Fruit fly (Drosophila melanogaster) whole organism, wandering third instar larva: ENCODE measurements around the gene IP3K2.

Experiments
- Abd-B ChIP-seq: fragments of >200 bp; optimal IDR thresholded peaks from 2 replicates; lab custom pipeline; 2017; ENCODE audit warnings: missing biosample characterization, missing genetic modification characterization
- CG32264 ChIP-seq: fragments of 200-800 bp; sonication (Bioruptor generic); optimal IDR thresholded peaks from 2 replicates; lab custom pipeline; 2016; ENCODE audit warnings: missing biosample characterization, missing genetic modification characterization
- CG9705 ChIP-seq: fragments of 200-800 bp; sonication (Bioruptor generic); optimal IDR thresholded peaks from 2 replicates; lab custom pipeline; 2018; ENCODE audit warnings: missing biosample characterization, mild to moderate bottlenecking, missing genetic modification characterization
- CrebA ChIP-seq: fragments of 200-800 bp; sonication (Bioruptor generic); optimal IDR thresholded peaks from 2 replicates; lab custom pipeline; 2016; ENCODE audit warnings: missing biosample characterization, mild to moderate bottlenecking, missing genetic modification characterization, borderline replicate concordance
- Dfd ChIP-seq: fragments of >200 bp; optimal IDR thresholded peaks from 2 replicates; lab custom pipeline; 2017; ENCODE audit warnings: missing biosample characterization, missing genetic modification characterization
- GATAd ChIP-seq: sonication (Bioruptor generic); optimal IDR thresholded peaks from 2 replicates; lab custom pipeline; 2016; ENCODE audit warnings: missing biosample characterization, missing genetic modification characterization
- HLH106 ChIP-seq: fragments of 200-800 bp; optimal IDR thresholded peaks from 3 replicates; lab custom pipeline; 2019; ENCODE audit warnings: missing biosample characterization, mild to moderate bottlenecking, missing genetic modification characterization, moderate library complexity
- Hnf4 ChIP-seq: fragments of 200-800 bp; sonication (Bioruptor generic); optimal IDR thresholded peaks from 2 replicates; lab custom pipeline; 2016; ENCODE audit warnings: missing biosample characterization, mild to moderate bottlenecking, missing genetic modification characterization
- Hr78 ChIP-seq: fragments of >200 bp; optimal IDR thresholded peaks from 2 replicates; lab custom pipeline; 2017; ENCODE audit warnings: missing biosample characterization, missing genetic modification characterization
- Hr83 ChIP-seq: fragments of 200-300 bp; sonication (Bioruptor generic); optimal IDR thresholded peaks from 2 replicates; lab custom pipeline; 2016; ENCODE audit warnings: missing biosample characterization, mild to moderate bottlenecking, missing genetic modification characterization, moderate library complexity; ENCODE audit not compliant: poor library complexity, severe bottlenecking
- Jra ChIP-seq: sonication (Bioruptor generic); optimal IDR thresholded peaks from 2 replicates; lab custom pipeline; 2016; ENCODE audit warnings: missing biosample characterization, missing genetic modification characterization
- Mio ChIP-seq: sonication (Bioruptor generic); optimal IDR thresholded peaks from 2 replicates; lab custom pipeline; 2016; ENCODE audit warnings: missing biosample characterization, missing genetic modification characterization
- Myc ChIP-seq: fragments of >200 bp; optimal IDR thresholded peaks from 2 replicates; lab custom pipeline; 2017
- N ChIP-seq: fragments of >200 bp; optimal IDR thresholded peaks from 2 replicates; lab custom pipeline; 2018; ENCODE audit warnings: missing biosample characterization, missing external identifiers, missing genetic modification characterization
- OdsH ChIP-seq: fragments of 200-800 bp; sonication (Bioruptor generic); optimal IDR thresholded peaks from 2 replicates; lab custom pipeline; 2016; ENCODE audit warnings: missing biosample characterization, mild to moderate bottlenecking, missing genetic modification characterization
- Rel ChIP-seq, 2 experiments: fragments of 200-800 bp; sonication (Bioruptor generic) in 1 of 2; optimal IDR thresholded peaks; 2 replicates in 1 of 2; 3 replicates in 1 of 2; lab custom pipeline; 2016 to 2019; ENCODE audit warnings: mild to moderate bottlenecking in 2 of 2, missing biosample characterization in 2 of 2, missing genetic modification characterization in 2 of 2, moderate library complexity in 1 of 2
- Sp1 ChIP-seq: fragments of 200-800 bp; sonication (Bioruptor generic); optimal IDR thresholded peaks from 3 replicates; lab custom pipeline; 2019; ENCODE audit warnings: missing biosample characterization, mild to moderate bottlenecking, missing genetic modification characterization, moderate library complexity
- Vsx2 ChIP-seq: fragments of 200-300, 225-300 bp; sonication (Bioruptor generic); optimal IDR thresholded peaks from 2 replicates; lab custom pipeline; 2018; ENCODE audit warnings: missing biosample characterization, missing genetic modification characterization; ENCODE audit not compliant: partially characterized antibody
- br ChIP-seq: fragments of 200-800 bp; sonication (Bioruptor generic); optimal IDR thresholded peaks from 2 replicates; lab custom pipeline; 2016; ENCODE audit warnings: missing biosample characterization, missing genetic modification characterization
- brk ChIP-seq: fragments of 200-800 bp; sonication (Bioruptor generic); optimal IDR thresholded peaks from 2 replicates; lab custom pipeline; 2016; ENCODE audit warnings: missing biosample characterization, mild to moderate bottlenecking, missing genetic modification characterization
- dl ChIP-seq, 2 experiments: fragments of 175-275, 200-275 bp in 1 of 2; fragments of 200-275 bp in 1 of 2; sonication (Bioruptor generic); optimal IDR thresholded peaks; lab custom pipeline; 2018; ENCODE audit warnings: mild to moderate bottlenecking in 2 of 2, missing biosample characterization in 2 of 2, missing genetic modification characterization in 2 of 2, moderate library complexity in 2 of 2; ENCODE audit not compliant: partially characterized antibody in 2 of 2, insufficient read depth in 1 of 2
- dmrt93B ChIP-seq: fragments of 200-800 bp; sonication (Bioruptor generic); optimal IDR thresholded peaks from 2 replicates; lab custom pipeline; 2018; ENCODE audit warnings: missing biosample characterization, mild to moderate bottlenecking, missing genetic modification characterization
- dsf ChIP-seq: sonication (Bioruptor generic); optimal IDR thresholded peaks from 2 replicates; lab custom pipeline; 2016; ENCODE audit warnings: missing biosample characterization, missing genetic modification characterization, borderline replicate concordance
- ey ChIP-seq: fragments of 200-800 bp; sonication (Bioruptor generic); optimal IDR thresholded peaks from 2 replicates; lab custom pipeline; 2016; ENCODE audit warnings: missing biosample characterization, missing genetic modification characterization
- foxo ChIP-seq, 2 experiments: fragments of 200-800 bp; sonication (Bioruptor generic); optimal IDR thresholded peaks; 2 replicates in 1 of 2; 3 replicates in 1 of 2; lab custom pipeline; 2016 to 2017; ENCODE audit warnings: missing biosample characterization in 2 of 2, missing genetic modification characterization in 2 of 2
- fru ChIP-seq: fragments of 200-800 bp; sonication (Bioruptor generic); optimal IDR thresholded peaks from 3 replicates; lab custom pipeline; 2016; ENCODE audit warnings: missing biosample characterization, mild to moderate bottlenecking, missing genetic modification characterization
- h ChIP-seq: fragments of 200-800 bp; sonication (Bioruptor generic); optimal IDR thresholded peaks from 3 replicates; lab custom pipeline; 2016; ENCODE audit warnings: missing biosample characterization, mild to moderate bottlenecking, missing genetic modification characterization
- jim ChIP-seq: fragments of 175-275, 200-325 bp; sonication (Bioruptor generic); optimal IDR thresholded peaks from 2 replicates; lab custom pipeline; 2016; ENCODE audit warnings: missing biosample characterization, mild to moderate bottlenecking, missing genetic modification characterization
- lola ChIP-seq: fragments of >200 bp; optimal IDR thresholded peaks from 2 replicates; lab custom pipeline; 2017; ENCODE audit warnings: missing biosample characterization, missing genetic modification characterization
- pan ChIP-seq: fragments of >200 bp; optimal IDR thresholded peaks from 2 replicates; lab custom pipeline; 2017
- psq ChIP-seq: fragments of 200-800 bp; sonication (Bioruptor generic); optimal IDR thresholded peaks from 3 replicates; lab custom pipeline; 2017; ENCODE audit warnings: missing biosample characterization, mild to moderate bottlenecking, missing genetic modification characterization, moderate library complexity
- rgr ChIP-seq: fragments of 200-800 bp; sonication (Bioruptor generic); optimal IDR thresholded peaks from 3 replicates; lab custom pipeline; 2016; ENCODE audit warnings: missing biosample characterization, mild to moderate bottlenecking, missing genetic modification characterization
- sage ChIP-seq: fragments of 200-800 bp; sonication (Bioruptor generic); optimal IDR thresholded peaks from 2 replicates; lab custom pipeline; 2016; ENCODE audit warnings: missing biosample characterization, mild to moderate bottlenecking, missing genetic modification characterization
- sv ChIP-seq: fragments of 200-800 bp; sonication (Bioruptor generic); optimal IDR thresholded peaks from 3 replicates; lab custom pipeline; 2016; ENCODE audit warnings: missing biosample characterization, missing genetic modification characterization
- tai ChIP-seq: sonication (Bioruptor generic); optimal IDR thresholded peaks from 2 replicates; lab custom pipeline; 2016; ENCODE audit warnings: missing biosample characterization, missing genetic modification characterization
- usp ChIP-seq: fragments of >200 bp; optimal IDR thresholded peaks from 2 replicates; lab custom pipeline; 2017; ENCODE audit warnings: missing biosample characterization, missing genetic modification characterization

IP3K2 gene

DNA sequence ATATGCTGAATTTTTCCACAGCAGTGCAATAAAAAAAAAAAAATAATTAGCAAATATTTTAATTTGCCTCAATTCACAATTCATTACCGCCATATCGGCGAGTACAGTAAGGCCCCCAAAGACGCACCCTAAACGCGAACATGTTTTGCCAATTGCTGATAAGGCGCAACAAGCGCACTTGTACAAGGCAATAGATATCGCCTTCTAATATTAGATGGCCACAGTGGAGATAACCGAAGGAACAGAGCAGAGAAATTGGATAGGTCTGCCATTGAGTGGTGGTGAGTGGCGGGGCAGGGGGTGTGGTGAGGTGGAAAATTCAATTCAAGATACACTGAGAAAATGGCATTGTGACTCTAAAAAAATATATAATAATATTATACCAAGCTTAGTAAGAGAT lies 9.7 kb downstream of the IP3K2 start:
- no peak for TF ChIP-seq fru (GFP tag; lab: Kevin White, UChicago)
- TF ChIP-seq tai (GFP tag; lab: Kevin White, UChicago), result no peak

DNA sequence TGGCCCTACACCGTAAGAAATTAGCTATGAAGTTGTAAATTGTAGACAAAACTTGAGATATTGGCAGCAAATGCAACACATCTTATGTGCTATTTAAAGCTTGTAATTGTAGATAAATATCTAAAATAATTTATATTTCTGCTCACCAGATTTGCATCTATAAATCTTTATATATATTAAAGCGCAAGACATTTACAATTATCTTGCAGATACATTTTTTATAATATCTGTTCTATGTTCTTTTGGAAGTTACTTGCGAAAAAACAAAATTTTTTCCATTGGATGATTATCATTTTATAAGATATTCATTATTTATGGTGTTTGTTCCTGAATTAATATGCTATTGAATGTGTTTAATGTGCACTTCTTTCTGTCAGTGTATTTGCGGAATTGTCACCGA lies 10.9 kb downstream of the IP3K2 start:
- TF ChIP-seq sage (GFP tag; lab: Kevin White, UChicago), result no peak
- TF ChIP-seq psq (GFP tag; lab: Kevin White, UChicago), result no peak
- TF ChIP-seq Vsx2, result no peak
- TF ChIP-seq GATAd (GFP tag; lab: Kevin White, UChicago), result no peak
- TF ChIP-seq fru (GFP tag; lab: Kevin White, UChicago), result no peak
- TF ChIP-seq brk (GFP tag; lab: Kevin White, UChicago), result no peak
- no peak for TF ChIP-seq OdsH
- no peak for TF ChIP-seq dsf (GFP tag; lab: Kevin White, UChicago)
- TF ChIP-seq h, result no peak
- TF ChIP-seq dmrt93B (GFP tag; lab: Kevin White, UChicago), result no peak
- TF ChIP-seq Myc (lab: Kevin White, UChicago), result no peak
- TF ChIP-seq CG32264 (GFP tag; lab: Kevin White, UChicago), result no peak
- TF ChIP-seq Hr78 (GFP tag; lab: Kevin White, UChicago), result no peak
- TF ChIP-seq tai (GFP tag; lab: Kevin White, UChicago), result no peak
- TF ChIP-seq jim (GFP tag; lab: Kevin White, UChicago), result no peak

DNA sequence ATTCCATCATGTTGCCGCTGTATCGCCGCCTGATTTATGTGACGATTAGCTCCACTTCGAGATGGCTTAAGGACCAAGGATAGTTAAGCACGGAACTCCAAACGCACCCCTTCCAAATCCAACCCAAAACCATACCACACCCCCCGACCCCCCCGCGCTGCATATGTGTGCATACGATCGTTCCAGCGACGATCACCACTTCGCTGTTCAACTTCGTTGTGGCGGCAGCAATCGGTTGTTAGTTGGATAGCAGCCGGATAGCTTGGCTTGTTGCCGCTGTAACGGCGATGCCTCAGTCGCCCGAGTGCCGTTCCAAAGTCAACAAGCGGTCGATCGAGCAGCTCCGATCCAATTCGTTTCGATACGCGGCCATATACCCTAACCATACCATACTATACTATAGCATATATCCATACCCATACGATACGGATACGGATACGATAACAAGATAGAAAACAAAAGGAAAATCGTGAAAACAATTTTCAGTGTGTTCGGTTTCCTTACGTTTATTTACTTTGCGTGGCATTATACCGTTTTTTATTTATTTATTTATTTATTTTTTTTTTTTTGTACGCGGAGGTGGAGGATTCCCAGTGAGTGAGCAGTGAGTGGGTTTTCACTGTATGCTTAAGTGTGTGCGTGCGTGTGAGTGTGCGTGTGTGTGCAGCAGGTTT lies 11.5 kb downstream of the IP3K2 start:
- TF ChIP-seq Dfd (GFP tag; lab: Kevin White, UChicago) (peak; percentile 25), Abd-B (no peak), br (GFP tag; lab: Kevin White, UChicago) (no peak), pan (no peak), CrebA (GFP tag; lab: Kevin White, UChicago) (no peak), dsf (GFP tag; lab: Kevin White, UChicago) (no peak)

DNA sequence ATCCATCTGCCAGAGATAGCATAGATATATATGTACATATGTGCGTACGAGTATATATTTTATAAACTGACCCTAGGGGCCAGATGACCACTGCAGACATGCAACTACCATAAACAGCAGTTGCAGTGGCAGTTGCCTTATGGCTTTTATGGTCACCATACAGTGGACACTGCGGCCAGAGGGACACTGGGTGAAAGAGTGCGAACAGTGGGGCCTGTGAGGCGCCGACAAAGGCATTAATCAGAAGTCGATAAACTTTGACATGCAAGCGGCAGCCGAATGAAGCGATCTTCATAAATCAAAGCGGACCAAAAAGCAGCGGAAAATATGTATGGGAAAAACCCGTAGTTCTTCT lies 12.0 kb downstream of the IP3K2 start:
- TF ChIP-seq GATAd (GFP tag; lab: Kevin White, UChicago) (no peak), h (no peak), CrebA (GFP tag; lab: Kevin White, UChicago) (no peak), N (GFP tag; lab: Kevin White, UChicago) (no peak), HLH106 (no peak), pan (no peak), Sp1 (GFP tag; lab: Kevin White, UChicago) (no peak), lola (no peak), usp (no peak), CG32264 (GFP tag; lab: Kevin White, UChicago) (no peak), Hnf4 (GFP tag; lab: Kevin White, UChicago) (no peak), Mio (GFP tag; lab: Kevin White, UChicago) (no peak), rgr (GFP tag; lab: Kevin White, UChicago) (no peak), Dfd (GFP tag; lab: Kevin White, UChicago) (no peak), Hr78 (GFP tag; lab: Kevin White, UChicago) (no peak), dl (GFP tag; optimal IDR thresholded peaks at IDR 0.05; lab: Kevin White, UChicago; ENCODE audit: insufficient read depth in 1 of 2, partially characterized antibody in 2 of 2) (no peak), Hr83 (GFP tag; lab: Kevin White, UChicago) (no peak), Jra (GFP tag; lab: Kevin White, UChicago) (no peak)

DNA sequence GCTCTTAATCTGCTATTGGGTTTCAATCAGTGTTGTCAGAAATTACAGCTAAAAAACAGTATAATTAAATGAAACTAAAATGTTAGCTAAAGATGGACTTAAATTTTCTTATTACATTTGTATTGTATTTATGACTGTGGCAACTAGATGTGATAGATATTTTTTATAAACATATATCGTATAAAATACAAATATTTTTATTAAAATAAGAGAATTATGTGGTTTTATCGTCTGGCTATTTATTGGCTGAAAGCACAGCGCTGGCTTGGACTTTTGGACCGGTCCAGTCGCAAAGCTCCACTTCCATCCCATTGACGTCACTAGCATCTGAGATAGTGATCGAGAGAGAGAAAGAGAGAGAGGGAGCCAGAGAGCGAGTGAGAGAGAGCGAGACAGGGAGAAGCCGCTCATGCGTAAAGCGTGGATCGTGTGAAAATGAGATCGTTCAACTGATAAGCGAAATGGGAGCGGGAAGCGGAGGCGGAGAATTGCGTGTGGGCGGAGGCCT lies 16.0 kb downstream of the IP3K2 start:
- TF ChIP-seq GATAd (GFP tag; lab: Kevin White, UChicago) (no peak), usp (no peak), ey (peak; percentile 15), Rel (GFP tag; optimal IDR thresholded peaks at IDR 0.05; lab: Kevin White, UChicago) (no peak), Rel (tag; optimal IDR thresholded peaks at IDR 0.05; lab: Kevin White, UChicago) (peak; percentile 65), Hnf4 (GFP tag; lab: Kevin White, UChicago) (peak; percentile 85), brk (GFP tag; lab: Kevin White, UChicago) (peak; percentile 37), br (GFP tag; lab: Kevin White, UChicago) (no peak), CG9705 (GFP tag; lab: Kevin White, UChicago) (peak; percentile 60), tai (GFP tag; lab: Kevin White, UChicago) (no peak), h (peak; percentile 49), foxo (GFP tag; optimal IDR thresholded peaks at IDR 0.05; lab: Kevin White, UChicago) (peak in 1 of 2 experiments; percentile 57), dsf (GFP tag; lab: Kevin White, UChicago) (no peak), dl (GFP tag; optimal IDR thresholded peaks at IDR 0.05; lab: Kevin White, UChicago; ENCODE audit: insufficient read depth in 1 of 2, partially characterized antibody in 2 of 2) (peak; percentile 58 to 83), fru (GFP tag; lab: Kevin White, UChicago) (peak; percentile 35), Sp1 (GFP tag; lab: Kevin White, UChicago) (peak; percentile 88), Jra (GFP tag; lab: Kevin White, UChicago) (no peak), sage (GFP tag; lab: Kevin White, UChicago) (peak; percentile 28), HLH106 (peak; percentile 78), Myc (lab: Kevin White, UChicago) (peak; percentile 94), CG32264 (GFP tag; lab: Kevin White, UChicago) (no peak), OdsH (peak; percentile 41), CrebA (GFP tag; lab: Kevin White, UChicago) (peak; percentile 1), Dfd (GFP tag; lab: Kevin White, UChicago) (no peak), rgr (GFP tag; lab: Kevin White, UChicago) (peak; percentile 32), Mio (GFP tag; lab: Kevin White, UChicago) (no peak), Hr83 (GFP tag; lab: Kevin White, UChicago) (no peak), psq (GFP tag; lab: Kevin White, UChicago) (peak; percentile 50), sv (GFP tag; lab: Kevin White, UChicago) (no peak)
